Worm (Caenorhabditis elegans) whole organism, young adult: Measurements from ENCODE around the gene R03D7.15.

ENCODE experiments used
- B0035.1 ChIP-seq: sonication (generic microtip); optimal IDR thresholded peaks from 2 replicates; lab custom pipeline; 2016; ENCODE audit warnings: missing genetic modification characterization, mild to moderate bottlenecking, missing compliant biosample characterization, missing genotype, missing genetic modification reagents
- B0336.3 ChIP-seq: fragments of 200-800 bp; sonication (Bioruptor generic); IDR thresholded peaks from 2 replicates; pipeline ENCODE4 v1.3.6; 2022; ENCODE audit warnings: missing genetic modification characterization, missing compliant biosample characterization
- Y79H2A.3 ChIP-seq: fragments of 200-800 bp; sonication (Bioruptor generic); conservative IDR thresholded peaks from 2 replicates; pipeline ENCODE4 v1.3.6; 2022; ENCODE audit warnings: missing genetic modification reagents, missing genetic modification characterization, missing compliant biosample characterization
- ceh-40 ChIP-seq: fragments of 200-800 bp; sonication (Bioruptor generic); IDR thresholded peaks from 2 replicates; pipeline ENCODE4 v1.3.6; 2022; ENCODE audit warnings: missing genetic modification characterization, missing compliant biosample characterization
- fkh-3 ChIP-seq: sonication (generic microtip); optimal IDR thresholded peaks from 2 replicates; lab custom pipeline; 2016; ENCODE audit warnings: mild to moderate bottlenecking, missing genetic modification characterization, missing compliant biosample characterization
- let-526 ChIP-seq: fragments of 200-800 bp; sonication (Bioruptor generic); IDR thresholded peaks from 2 replicates; pipeline ENCODE4 v1.3.6; 2022; ENCODE audit warnings: missing genetic modification reagents, missing genetic modification characterization, missing compliant biosample characterization
- lin-40 ChIP-seq: sonication (generic microtip); optimal IDR thresholded peaks from 2 replicates; lab custom pipeline; 2016; ENCODE audit warnings: missing genetic modification characterization, mild to moderate bottlenecking, missing compliant biosample characterization, missing genotype, missing genetic modification reagents
- pha-4 ChIP-seq: fragments of 150-350 bp; sonication (generic microtip); optimal IDR thresholded peaks from 2 replicates; lab custom pipeline; 2014; ENCODE audit warnings: missing biosample characterization, missing genetic modification reagents, missing genetic modification characterization
- snpc-4 ChIP-seq, 5 experiments: fragments of 150-350 bp in 1 of 5; sonication (generic microtip) in 4 of 5; optimal IDR thresholded peaks; 2 replicates each; lab custom pipeline; 2014 to 2018; ENCODE audit warnings: missing genetic modification characterization in 5 of 5, missing biosample characterization in 3 of 5, antibody characterized with exemption in 2 of 5, mild to moderate bottlenecking in 2 of 5, missing compliant biosample characterization in 2 of 5, missing genotype in 2 of 5, moderate library complexity in 2 of 5, missing genetic modification reagents in 1 of 5
- ztf-28 ChIP-seq: fragments of 200-800 bp; sonication (Bioruptor generic); IDR thresholded peaks from 2 replicates; pipeline ENCODE4 v1.3.6; 2022; ENCODE audit warnings: missing genetic modification reagents, missing genetic modification characterization, missing compliant biosample characterization

DNA sequence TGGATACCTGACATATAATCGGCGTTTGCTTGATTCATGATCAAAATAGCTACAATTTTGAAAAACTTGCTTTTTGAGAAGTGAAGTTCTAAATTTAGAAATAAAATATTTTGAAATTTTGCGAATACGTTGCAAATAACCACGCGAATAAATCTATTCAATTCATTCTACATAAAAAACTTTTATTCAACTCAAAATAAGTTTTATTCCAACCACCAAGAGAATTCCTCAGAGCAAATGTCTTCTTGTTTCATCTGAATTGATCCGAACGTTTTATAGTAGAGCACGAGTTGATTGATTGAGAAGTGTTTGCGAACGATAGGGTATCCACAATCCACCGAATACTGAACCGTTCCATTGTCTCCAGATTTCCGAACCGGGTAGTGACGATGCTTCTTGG, 26.3 kb upstream of the R03D7.15 start, which contains the start of gene F44F4.9:
- TF ChIP-seq fkh-3 (tag; lab: Kevin White, UChicago) = no peak
- no peak for TF ChIP-seq B0336.3 (GFP tag; lab: Robert Waterston, UW)
- TF ChIP-seq ztf-28 (GFP tag; lab: Robert Waterston, UW) = no peak
- no peak for TF ChIP-seq lin-40 (tag; lab: Kevin White, UChicago)
- no peak for TF ChIP-seq ceh-40 (GFP tag; lab: Robert Waterston, UW)
- TF ChIP-seq snpc-4 (GFP tag; optimal IDR thresholded peaks at IDR 0.05; lab: Kevin White, UChicago) = no peak
- TF ChIP-seq snpc-4 (tag; optimal IDR thresholded peaks at IDR 0.05; lab: Kevin White, UChicago) = no peak
- no peak for TF ChIP-seq Y79H2A.3
- TF ChIP-seq pha-4 (tag; lab: Kevin White, UChicago) = no peak
- TF ChIP-seq B0035.1 = no peak
- no peak for TF ChIP-seq let-526
